Worm (Caenorhabditis elegans) whole organism, L3 larva: Measurements from ENCODE around the gene gst-24.

ENCODE experiments used
- R02D3.7 ChIP-seq: fragments of 150-350 bp; optimal IDR thresholded peaks from 2 replicates; lab custom pipeline; 2014; ENCODE audit warnings: missing biosample characterization, missing genetic modification characterization
- aly-2 ChIP-seq: fragments of 150-350 bp; optimal IDR thresholded peaks from 2 replicates; lab custom pipeline; 2014; ENCODE audit warnings: missing biosample characterization, missing genetic modification characterization
- ceh-28 ChIP-seq: fragments of 150-350 bp; optimal IDR thresholded peaks from 2 replicates; lab custom pipeline; 2014; ENCODE audit warnings: missing biosample characterization, missing genetic modification reagents, missing genetic modification characterization
- ceh-9 ChIP-seq: sonication (generic microtip); optimal IDR thresholded peaks from 2 replicates; lab custom pipeline; 2018; ENCODE audit warnings: missing biosample characterization, missing genetic modification characterization
- daf-12 ChIP-seq: fragments of 150-350 bp; optimal IDR thresholded peaks from 2 replicates; lab custom pipeline; 2014; ENCODE audit warnings: missing biosample characterization, missing genetic modification reagents, missing genetic modification characterization
- elt-1 ChIP-seq: fragments of 150-350 bp; optimal IDR thresholded peaks from 2 replicates; lab custom pipeline; 2014; ENCODE audit warnings: missing biosample characterization, missing genetic modification characterization
- elt-2 ChIP-seq: sonication (generic microtip); optimal IDR thresholded peaks from 2 replicates; lab custom pipeline; 2016; ENCODE audit warnings: missing genetic modification reagents, mild to moderate bottlenecking, missing genetic modification characterization, missing compliant biosample characterization
- fkh-10 ChIP-seq: sonication (generic microtip); optimal IDR thresholded peaks from 2 replicates; lab custom pipeline; 2017; ENCODE audit warnings: missing biosample characterization, missing genetic modification reagents, missing genetic modification characterization
- fkh-2 ChIP-seq: fragments of 150-350 bp; optimal IDR thresholded peaks from 2 replicates; lab custom pipeline; 2014; ENCODE audit warnings: missing biosample characterization, missing genetic modification reagents, missing genetic modification characterization
- fos-1 ChIP-seq: fragments of 150-350 bp; optimal IDR thresholded peaks from 2 replicates; lab custom pipeline; 2014; ENCODE audit warnings: missing biosample characterization, missing genetic modification characterization
- hmg-11 ChIP-seq: sonication (generic microtip); optimal IDR thresholded peaks from 2 replicates; lab custom pipeline; 2016; ENCODE audit warnings: missing genetic modification characterization, missing compliant biosample characterization
- mdl-1 ChIP-seq: fragments of 150-350 bp; optimal IDR thresholded peaks from 2 replicates; lab custom pipeline; 2014; ENCODE audit warnings: missing biosample characterization, missing genetic modification characterization
- mml-1 ChIP-seq: fragments of 150-350 bp; sonication (generic microtip); optimal IDR thresholded peaks from 3 replicates; lab custom pipeline; 2014; ENCODE audit warnings: missing biosample characterization, missing genetic modification characterization
- nfya-1 ChIP-seq: sonication (generic microtip); optimal IDR thresholded peaks from 2 replicates; lab custom pipeline; 2017; ENCODE audit warnings: missing genetic modification characterization, mild to moderate bottlenecking, missing compliant biosample characterization, antibody characterized with exemption, moderate library complexity; ENCODE audit not compliant: insufficient read depth
- nhr-11 ChIP-seq: fragments of 150-350 bp; optimal IDR thresholded peaks from 2 replicates; lab custom pipeline; 2014; ENCODE audit warnings: missing biosample characterization, missing genetic modification characterization
- nhr-12 ChIP-seq: fragments of 150-350 bp; optimal IDR thresholded peaks from 2 replicates; lab custom pipeline; 2014; ENCODE audit warnings: missing biosample characterization, missing genetic modification characterization
- nhr-23 ChIP-seq: fragments of 150-350 bp; optimal IDR thresholded peaks from 2 replicates; lab custom pipeline; 2014; ENCODE audit warnings: missing biosample characterization, missing genetic modification reagents, missing genetic modification characterization
- nhr-237 ChIP-seq: fragments of 150-350 bp; optimal IDR thresholded peaks from 2 replicates; lab custom pipeline; 2014; ENCODE audit warnings: missing biosample characterization, missing genetic modification characterization
- nhr-25 ChIP-seq: sonication (generic microtip); optimal IDR thresholded peaks from 2 replicates; lab custom pipeline; 2017; ENCODE audit warnings: missing biosample characterization, missing genetic modification characterization
- nhr-43 ChIP-seq: sonication (generic microtip); optimal IDR thresholded peaks from 2 replicates; lab custom pipeline; 2016; ENCODE audit warnings: mild to moderate bottlenecking, missing genetic modification characterization, missing compliant biosample characterization; ENCODE audit not compliant: poor library complexity, severe bottlenecking
- nhr-67 ChIP-seq: fragments of 150-350 bp; optimal IDR thresholded peaks from 2 replicates; lab custom pipeline; 2014; ENCODE audit warnings: missing biosample characterization, missing genetic modification characterization
- nhr-77 ChIP-seq: fragments of 150-350 bp; optimal IDR thresholded peaks from 2 replicates; lab custom pipeline; 2014; ENCODE audit warnings: missing biosample characterization, missing genetic modification characterization
- pha-4 ChIP-seq: fragments of 150-350 bp; optimal IDR thresholded peaks from 2 replicates; lab custom pipeline; 2014; ENCODE audit warnings: missing biosample characterization, missing genetic modification reagents, missing genetic modification characterization
- pqm-1 ChIP-seq: fragments of 150-350 bp; optimal IDR thresholded peaks from 2 replicates; lab custom pipeline; 2017; ENCODE audit warnings: missing biosample characterization, missing genetic modification characterization, inconsistent platforms
- sea-2 ChIP-seq: fragments of 150-350 bp; sonication (generic microtip); optimal IDR thresholded peaks from 4 replicates; lab custom pipeline; 2014; ENCODE audit warnings: missing biosample characterization, missing genetic modification reagents, missing genetic modification characterization
- skn-1 ChIP-seq: fragments of 150-350 bp; optimal IDR thresholded peaks from 2 replicates; lab custom pipeline; 2014; ENCODE audit warnings: missing biosample characterization, missing genetic modification characterization
- snpc-4 ChIP-seq: fragments of 150-350 bp; optimal IDR thresholded peaks from 2 replicates; lab custom pipeline; 2014; ENCODE audit warnings: missing biosample characterization, missing genetic modification characterization
- unc-39 ChIP-seq: sonication (generic microtip); optimal IDR thresholded peaks from 4 replicates; lab custom pipeline; 2017; ENCODE audit warnings: missing biosample characterization, missing genetic modification characterization
- unc-62 ChIP-seq: fragments of 150-350 bp; sonication (generic microtip); optimal IDR thresholded peaks from 4 replicates; lab custom pipeline; 2014; ENCODE audit warnings: missing biosample characterization, missing genetic modification reagents, missing genetic modification characterization
- zag-1 ChIP-seq: fragments of 150-350 bp; optimal IDR thresholded peaks from 2 replicates; lab custom pipeline; 2014; ENCODE audit warnings: missing biosample characterization, missing genetic modification characterization
- ztf-11 ChIP-seq: fragments of 150-350 bp; optimal IDR thresholded peaks from 2 replicates; lab custom pipeline; 2014; ENCODE audit warnings: missing biosample characterization, missing genetic modification characterization

gst-24 gene

ce11 chrII:13630690-13631089 is 19.5 kb upstream of the gst-24 start, which contains the start of the genes gst-17 and gst-18:
TSS of gene gst-17 (minus strand) at chrII:13630790.
TSS of gene gst-18 (minus strand) at chrII:13630887.
- TF ChIP-seq unc-39 (tag; lab: Kevin White, UChicago) = no peak
- no peak for TF ChIP-seq snpc-4 (tag; lab: Kevin White, UChicago)
- no peak for TF ChIP-seq skn-1 (tag; lab: Kevin White, UChicago)

- no peak for TF ChIP-seq R02D3.7 (tag; lab: Kevin White, UChicago)
- peak; percentile 19 for TF ChIP-seq pha-4 (tag; lab: Kevin White, UChicago)
Measured at ce11 chrII:13627001-13627400, 15.8 kb upstream of the gst-24 start, which contains the start of gene gst-19. TSS of gene gst-19 (minus strand) at chrII:13627145.

- TF ChIP-seq aly-2 (tag; lab: Kevin White, UChicago) (no peak), skn-1 (tag; lab: Kevin White, UChicago) (peak; percentile 93), daf-12 (tag; lab: Kevin White, UChicago) (no peak), R02D3.7 (tag; lab: Kevin White, UChicago) (no peak), pha-4 (tag; lab: Kevin White, UChicago) (no peak)
Measured at ce11 chrII:13624330-13624729, 13.2 kb upstream of the gst-24 start, which contains the start of gene gst-16. TSS of gene gst-16 (minus strand) at chrII:13624440.

DNA sequence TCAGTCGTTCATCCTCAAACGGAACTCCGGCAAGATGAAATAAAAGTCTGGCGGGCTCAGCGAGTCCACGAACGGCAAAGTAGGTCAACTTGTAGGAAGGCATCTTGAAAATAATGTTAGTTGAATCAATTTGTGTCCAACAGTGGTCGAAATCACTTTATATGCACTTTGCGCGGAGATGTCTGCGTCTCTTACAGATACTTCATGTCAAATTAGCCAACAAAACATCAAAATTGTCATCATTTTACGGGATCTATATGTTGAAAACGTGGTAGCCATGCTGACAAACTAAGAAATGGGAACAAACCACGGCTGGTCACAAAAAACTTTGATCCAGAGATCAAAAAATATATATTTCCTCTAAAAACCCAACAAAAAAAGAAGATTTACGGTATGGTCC is 6.6 kb upstream of the gst-24 start, which contains the start of gene gst-12:
Gene gst-12 (minus strand): TSS at position 254 of the 400 bp plus-strand sequence.
- TF ChIP-seq elt-2 (tag; lab: Kevin White, UChicago) = no peak
- TF ChIP-seq nhr-67 (tag; lab: Kevin White, UChicago) = no peak
- no peak for TF ChIP-seq mml-1 (tag; lab: Kevin White, UChicago)
- no peak for TF ChIP-seq pqm-1
- no peak for TF ChIP-seq ceh-9 (tag; lab: Kevin White, UChicago)
- TF ChIP-seq fkh-2 (tag; lab: Kevin White, UChicago) = no peak
- TF ChIP-seq nhr-77 (tag; lab: Kevin White, UChicago) = no peak
- peak; percentile 60 for TF ChIP-seq nhr-23 (tag; lab: Kevin White, UChicago)
- TF ChIP-seq mdl-1 (tag; lab: Kevin White, UChicago) = no peak
- peak; percentile 51 for TF ChIP-seq nhr-43 (tag; lab: Kevin White, UChicago)
- peak; percentile 29 for TF ChIP-seq nhr-25 (tag; lab: Kevin White, UChicago)
- no peak for TF ChIP-seq pha-4 (tag; lab: Kevin White, UChicago)

ce11 chrII:13616000-13616399 is 4.8 kb upstream of the gst-24 start, which contains the start of gene gst-14:
TSS of gene gst-14 (minus strand) at chrII:13616100.
- TF ChIP-seq elt-2 (tag; lab: Kevin White, UChicago) (no peak), unc-62 (no peak), mdl-1 (tag; lab: Kevin White, UChicago) (no peak), nhr-12 (tag; lab: Kevin White, UChicago) (no peak), ceh-9 (tag; lab: Kevin White, UChicago) (no peak), nhr-11 (tag; lab: Kevin White, UChicago) (no peak)

ce11 chrII:13614516-13614915 is 3.4 kb upstream of the gst-24 start:
- TF ChIP-seq nhr-25 (tag; lab: Kevin White, UChicago) (no peak), pha-4 (tag; lab: Kevin White, UChicago) (peak; percentile 72)

DNA sequence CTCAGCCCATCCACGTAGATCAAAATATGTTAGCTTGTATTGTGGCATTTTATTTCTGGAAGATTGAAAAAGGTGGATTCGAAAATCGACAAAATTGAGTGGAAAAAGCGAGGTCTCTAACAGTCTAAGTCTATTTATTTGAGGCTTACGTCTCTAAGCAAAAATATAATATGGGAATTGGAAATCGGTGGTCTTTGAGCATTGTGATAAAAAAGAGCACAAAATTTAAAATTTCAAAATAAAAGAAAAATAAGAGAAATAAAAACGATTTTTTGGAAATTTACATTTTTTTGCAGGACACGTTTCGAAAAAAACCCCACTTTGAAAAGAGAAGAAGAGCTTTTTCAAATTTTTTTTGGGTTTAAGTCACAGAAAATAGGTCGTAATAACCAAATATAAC is 1.9 kb upstream of the gst-24 start, which contains the start of gene gst-15:
Gene gst-15 (minus strand): TSS at position 101 of the 400 bp plus-strand sequence.
- no peak for TF ChIP-seq nhr-67 (tag; lab: Kevin White, UChicago)
- TF ChIP-seq pha-4 (tag; lab: Kevin White, UChicago) = no peak
- TF ChIP-seq zag-1 (tag; lab: Kevin White, UChicago) = no peak
- no peak for TF ChIP-seq fkh-10 (GFP tag; lab: Kevin White, UChicago)
- no peak for TF ChIP-seq nhr-237 (tag; lab: Kevin White, UChicago)
- no peak for TF ChIP-seq ztf-11 (tag; lab: Kevin White, UChicago)
- no peak for TF ChIP-seq elt-1 (tag; lab: Kevin White, UChicago)
- no peak for TF ChIP-seq R02D3.7 (tag; lab: Kevin White, UChicago)
- no peak for TF ChIP-seq nfya-1 (tag; lab: Kevin White, UChicago)
- no peak for TF ChIP-seq sea-2 (GFP tag; lab: Kevin White, UChicago)
- no peak for TF ChIP-seq nhr-23 (tag; lab: Kevin White, UChicago)
- TF ChIP-seq ceh-28 (tag; lab: Kevin White, UChicago) = no peak
- TF ChIP-seq hmg-11 (tag; lab: Kevin White, UChicago) = no peak
- TF ChIP-seq fos-1 (tag; lab: Kevin White, UChicago) = no peak
- TF ChIP-seq unc-39 (tag; lab: Kevin White, UChicago) = no peak
